Worm (Caenorhabditis elegans) whole organism, L4 larva: ENCODE results near the gene F12A10.8.

Experiments used
- hlh-30 ChIP-seq: sonication (generic microtip); optimal IDR thresholded peaks from 2 replicates; lab custom pipeline; 2017; ENCODE audit warnings: antibody characterized with exemption, mild to moderate bottlenecking, missing genetic modification characterization, missing compliant biosample characterization; ENCODE audit not compliant: insufficient read depth
- nhr-76 ChIP-seq: fragments of 150-350 bp; optimal IDR thresholded peaks from 2 replicates; lab custom pipeline; 2014; ENCODE audit warnings: missing biosample characterization, missing genetic modification characterization
- spr-3 ChIP-seq: fragments of 200-800 bp; sonication (Bioruptor generic); optimal IDR thresholded peaks from 2 replicates; lab custom pipeline; 2018; ENCODE audit warnings: mild to moderate bottlenecking, missing genetic modification characterization, missing compliant biosample characterization

DNA sequence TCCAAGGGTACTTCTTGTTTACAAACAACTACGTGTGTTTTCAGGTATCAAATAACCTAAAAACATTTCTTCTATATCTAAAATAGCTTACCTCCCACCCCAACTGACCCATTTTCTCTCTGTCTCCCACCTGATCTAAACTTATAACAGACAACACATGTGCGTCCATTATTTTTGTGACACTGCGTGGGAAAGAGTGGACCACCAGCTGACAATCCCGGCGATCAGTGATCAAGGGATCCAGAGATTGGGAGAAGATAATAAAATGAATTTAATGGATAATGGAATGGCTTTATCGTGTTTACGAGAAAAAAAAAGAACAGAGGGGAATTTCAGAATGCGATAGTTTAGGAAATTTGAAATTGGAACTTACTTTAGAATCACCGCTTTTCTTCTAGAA lies 51.6 kb downstream of the F12A10.8 start:
- TF ChIP-seq hlh-30 (tag; lab: Kevin White, UChicago) (no peak), spr-3 (GFP tag; lab: Kevin White, UChicago) (no peak), nhr-76 (no peak)
